Worm (Caenorhabditis elegans): Measurements from ENCODE around the gene T14E8.2.

T14E8.2 gene

ce11 chrX:6593178-6593786, 50.5 kb downstream of the T14E8.2 start (continued):
- peak in 1 of 2 experiments; percentile 36 for TF ChIP-seq let-607 (tag; optimal IDR thresholded peaks at IDR 0.05)
- TF ChIP-seq hrde-1 (tag; optimal IDR thresholded peaks at IDR 0.05; ENCODE audit: borderline replicate concordance), result peak; percentile 56
- 0 out of 2 replicates have a peak, but pooled peaks have one; percentile 52 for TF ChIP-seq nhr-120 (GFP tag; IDR thresholded peaks at IDR 0.05)
- TF ChIP-seq gei-17 (GFP tag; optimal IDR thresholded peaks at IDR 0.05), result peak; percentile 68
- TF ChIP-seq somi-1 (GFP tag; optimal IDR thresholded peaks at IDR 0.05), result peak; percentile 62
- no peak for TF ChIP-seq ztf-26 (tag; optimal IDR thresholded peaks at IDR 0.05)
- peak; percentile 69 for TF ChIP-seq mxl-1 (tag; optimal IDR thresholded peaks at IDR 0.05)
- TF ChIP-seq lsy-27 (tag; optimal IDR thresholded peaks at IDR 0.05; ENCODE audit: borderline replicate concordance, insufficient read depth), result peak; percentile 47
- 0 out of 2 replicates have a peak, but pooled peaks have one; percentile 23 for TF ChIP-seq ztf-28 (GFP tag; IDR thresholded peaks at IDR 0.05)
- TF ChIP-seq ZK185.1 (tag; optimal IDR thresholded peaks at IDR 0.05; ENCODE audit: poor library complexity, severe bottlenecking), result peak; percentile 90
- peak; percentile 67 for TF ChIP-seq Y56A3A.18 (GFP tag; IDR thresholded peaks at IDR 0.05)
- peak; percentile 87 for TF ChIP-seq snpc-3.4 (tag; optimal IDR thresholded peaks at IDR 0.05)
- TF ChIP-seq mcd-1 (GFP tag; IDR thresholded peaks at IDR 0.05), result peak; percentile 54; the same call in 1 of the 2 replicates
- TF ChIP-seq lin-26 (GFP tag; IDR thresholded peaks at IDR 0.05), result peak; percentile 98
- peak; percentile 68 for TF ChIP-seq cebp-1 (GFP tag; IDR thresholded peaks at IDR 0.05)
- no peak for TF ChIP-seq cebp-1 (tag; optimal IDR thresholded peaks at IDR 0.05)
- TF ChIP-seq ztf-25 (GFP tag; IDR thresholded peaks at IDR 0.05), result peak; percentile 91
- peak; percentile 86 for TF ChIP-seq rcor-1 (GFP tag; IDR thresholded peaks at IDR 0.05)
- peak; percentile 45 for TF ChIP-seq nhr-27 (tag; optimal IDR thresholded peaks at IDR 0.05)
- TF ChIP-seq F49E8.2 (tag; optimal IDR thresholded peaks at IDR 0.05; ENCODE audit: insufficient read depth), result no peak
- TF ChIP-seq egl-18 (GFP tag; IDR thresholded peaks at IDR 0.05), result peak; percentile 85; the same call in 1 of the 2 replicates
- peak; percentile 45; the same call in 1 of the 2 replicates for TF ChIP-seq ekl-4 (GFP tag; IDR thresholded peaks at IDR 0.05)
- peak; percentile 43; the same call in 1 of the 2 replicates for TF ChIP-seq lir-1 (GFP tag; conservative IDR thresholded peaks at IDR 0.05)
- peak; percentile 45; the same call in 1 of the 2 replicates for TF ChIP-seq let-526 (GFP tag; IDR thresholded peaks at IDR 0.05)
- TF ChIP-seq nhr-179 (tag; optimal IDR thresholded peaks at IDR 0.05), result peak; percentile 67
- peak; percentile 73 for TF ChIP-seq B0035.1 (tag; optimal IDR thresholded peaks at IDR 0.05)
- TF ChIP-seq F23B12.7 (tag; optimal IDR thresholded peaks at IDR 0.05; ENCODE audit: insufficient read depth), result peak; percentile 65
- TF ChIP-seq Y53G8AR.9 (GFP tag; conservative IDR thresholded peaks at IDR 0.05), result peak; percentile 75
- TF ChIP-seq die-1 (tag; optimal IDR thresholded peaks at IDR 0.05), result peak; percentile 89
- peak; percentile 40 for TF ChIP-seq K12H6.12 (tag; optimal IDR thresholded peaks at IDR 0.05)
- peak; percentile 88; the same call in 1 of the 2 replicates for TF ChIP-seq aptf-3 (GFP tag; IDR thresholded peaks at IDR 0.05)
- TF ChIP-seq pha-4 (tag; optimal IDR thresholded peaks at IDR 0.05), result no peak
- TF ChIP-seq efl-1 (GFP tag; optimal IDR thresholded peaks at IDR 0.05), result no peak
- TF ChIP-seq ceh-79 (tag; optimal IDR thresholded peaks at IDR 0.05), result peak; percentile 82
- peak; percentile 32 for TF ChIP-seq unc-130 (GFP tag; optimal IDR thresholded peaks at IDR 0.05)
- TF ChIP-seq F10E7.11 (tag; optimal IDR thresholded peaks at IDR 0.05), result no peak
- TF ChIP-seq him-1 (tag; optimal IDR thresholded peaks at IDR 0.05), result peak; percentile 90
- 0 out of 2 replicates have a peak, but pooled peaks have one; percentile 7 for TF ChIP-seq bed-1 (GFP tag; IDR thresholded peaks at IDR 0.05)
- peak; percentile 99 for TF ChIP-seq tbp1 (GFP tag; optimal IDR thresholded peaks at IDR 0.05)
- TF ChIP-seq snpc-1.1 (tag; optimal IDR thresholded peaks at IDR 0.05; ENCODE audit: insufficient read depth), result peak; percentile 56
- TF ChIP-seq C17E4.6 (GFP tag; IDR thresholded peaks at IDR 0.05), result no peak
- peak; percentile 73 for TF ChIP-seq fkh-3 (tag; optimal IDR thresholded peaks at IDR 0.05)
- peak; percentile 47 for TF ChIP-seq T26A5.8 (tag; optimal IDR thresholded peaks at IDR 0.05)
- peak; percentile 64; the same call in 1 of the 2 replicates for TF ChIP-seq Y53F4B.3 (GFP tag; IDR thresholded peaks at IDR 0.05)
- peak; percentile 82 for TF ChIP-seq madf-10 (tag; optimal IDR thresholded peaks at IDR 0.05)

Data from whole organism, young adult.